Worm (Caenorhabditis elegans) whole organism, L3 larva: ENCODE data around the gene ins-32.
"Not testable (repeated sequence)": the region's sequence is repeated elsewhere in the genome, so short reads cannot be mapped to it uniquely, and the experiment has no call there.

Source experiments
- R02D3.7 ChIP-seq: fragments of 150-350 bp; optimal IDR thresholded peaks from 2 replicates; lab custom pipeline; 2014; ENCODE audit warnings: missing biosample characterization, missing genetic modification characterization
- ZK546.5 ChIP-seq: sonication (generic microtip); optimal IDR thresholded peaks from 2 replicates; lab custom pipeline; 2017; ENCODE audit warnings: missing biosample characterization, missing genetic modification characterization
- aly-2 ChIP-seq: fragments of 150-350 bp; optimal IDR thresholded peaks from 2 replicates; lab custom pipeline; 2014; ENCODE audit warnings: missing biosample characterization, missing genetic modification characterization
- ama-1 ChIP-seq: fragments of 150-350 bp; optimal IDR thresholded peaks from 2 replicates; lab custom pipeline; 2018
- ceh-16 ChIP-seq: sonication (generic microtip); optimal IDR thresholded peaks from 2 replicates; lab custom pipeline; 2017; ENCODE audit warnings: missing biosample characterization, missing genetic modification characterization
- ceh-28 ChIP-seq: fragments of 150-350 bp; optimal IDR thresholded peaks from 2 replicates; lab custom pipeline; 2014; ENCODE audit warnings: missing biosample characterization, missing genetic modification reagents, missing genetic modification characterization
- ceh-82 ChIP-seq: fragments of 150-350 bp; optimal IDR thresholded peaks from 2 replicates; lab custom pipeline; 2014; ENCODE audit warnings: missing biosample characterization, missing genetic modification characterization
- daf-12 ChIP-seq: fragments of 150-350 bp; optimal IDR thresholded peaks from 2 replicates; lab custom pipeline; 2014; ENCODE audit warnings: missing biosample characterization, missing genetic modification reagents, missing genetic modification characterization
- egl-27 ChIP-seq: sonication (generic microtip); optimal IDR thresholded peaks from 4 replicates; lab custom pipeline; 2017; ENCODE audit warnings: missing biosample characterization, missing genetic modification reagents, missing genetic modification characterization
- elt-2 ChIP-seq: sonication (generic microtip); optimal IDR thresholded peaks from 2 replicates; lab custom pipeline; 2016; ENCODE audit warnings: missing genetic modification reagents, mild to moderate bottlenecking, missing genetic modification characterization, missing compliant biosample characterization
- elt-3 ChIP-seq, 3 experiments: fragments of 150-350 bp in 1 of 3; sonication (generic microtip) in 2 of 3; optimal IDR thresholded peaks; 2 replicates in 2 of 3; 4 replicates in 1 of 3; lab custom pipeline; 2014 to 2017; ENCODE audit warnings: missing biosample characterization in 3 of 3, missing genetic modification characterization in 3 of 3
- fkh-10 ChIP-seq: sonication (generic microtip); optimal IDR thresholded peaks from 2 replicates; lab custom pipeline; 2017; ENCODE audit warnings: missing biosample characterization, missing genetic modification reagents, missing genetic modification characterization
- fkh-2 ChIP-seq: fragments of 150-350 bp; optimal IDR thresholded peaks from 2 replicates; lab custom pipeline; 2014; ENCODE audit warnings: missing biosample characterization, missing genetic modification reagents, missing genetic modification characterization
- fos-1 ChIP-seq: fragments of 150-350 bp; optimal IDR thresholded peaks from 2 replicates; lab custom pipeline; 2014; ENCODE audit warnings: missing biosample characterization, missing genetic modification characterization
- hmg-11 ChIP-seq: sonication (generic microtip); optimal IDR thresholded peaks from 2 replicates; lab custom pipeline; 2016; ENCODE audit warnings: missing genetic modification characterization, missing compliant biosample characterization
- jun-1 ChIP-seq: fragments of 150-350 bp; optimal IDR thresholded peaks from 2 replicates; lab custom pipeline; 2014; ENCODE audit warnings: missing biosample characterization, missing genetic modification reagents, missing genetic modification characterization
- lin-39 ChIP-seq: fragments of 150-350 bp; optimal IDR thresholded peaks from 2 replicates; lab custom pipeline; 2018; ENCODE audit warnings: missing biosample characterization, missing genetic modification reagents, missing genetic modification characterization
- lsy-12 ChIP-seq: sonication (generic microtip); optimal IDR thresholded peaks from 2 replicates; lab custom pipeline; 2016; ENCODE audit warnings: mild to moderate bottlenecking, missing genetic modification characterization, missing compliant biosample characterization
- mdl-1 ChIP-seq: fragments of 150-350 bp; optimal IDR thresholded peaks from 2 replicates; lab custom pipeline; 2014; ENCODE audit warnings: missing biosample characterization, missing genetic modification characterization
- mml-1 ChIP-seq: fragments of 150-350 bp; sonication (generic microtip); optimal IDR thresholded peaks from 3 replicates; lab custom pipeline; 2014; ENCODE audit warnings: missing biosample characterization, missing genetic modification characterization
- nfya-1 ChIP-seq: sonication (generic microtip); optimal IDR thresholded peaks from 2 replicates; lab custom pipeline; 2017; ENCODE audit warnings: missing genetic modification characterization, mild to moderate bottlenecking, missing compliant biosample characterization, antibody characterized with exemption, moderate library complexity; ENCODE audit not compliant: insufficient read depth
- nhr-11 ChIP-seq: fragments of 150-350 bp; optimal IDR thresholded peaks from 2 replicates; lab custom pipeline; 2014; ENCODE audit warnings: missing biosample characterization, missing genetic modification characterization
- nhr-12 ChIP-seq: fragments of 150-350 bp; optimal IDR thresholded peaks from 2 replicates; lab custom pipeline; 2014; ENCODE audit warnings: missing biosample characterization, missing genetic modification characterization
- nhr-237 ChIP-seq: fragments of 150-350 bp; optimal IDR thresholded peaks from 2 replicates; lab custom pipeline; 2014; ENCODE audit warnings: missing biosample characterization, missing genetic modification characterization
- nhr-25 ChIP-seq: sonication (generic microtip); optimal IDR thresholded peaks from 2 replicates; lab custom pipeline; 2017; ENCODE audit warnings: missing biosample characterization, missing genetic modification characterization
- nhr-28 ChIP-seq: fragments of 150-350 bp; optimal IDR thresholded peaks from 2 replicates; lab custom pipeline; 2014; ENCODE audit warnings: missing biosample characterization, missing genetic modification characterization
- nhr-43 ChIP-seq: sonication (generic microtip); optimal IDR thresholded peaks from 2 replicates; lab custom pipeline; 2016; ENCODE audit warnings: mild to moderate bottlenecking, missing genetic modification characterization, missing compliant biosample characterization; ENCODE audit not compliant: poor library complexity, severe bottlenecking
- nhr-67 ChIP-seq: fragments of 150-350 bp; optimal IDR thresholded peaks from 2 replicates; lab custom pipeline; 2014; ENCODE audit warnings: missing biosample characterization, missing genetic modification characterization
- nhr-76 ChIP-seq: fragments of 150-350 bp; sonication (generic microtip); optimal IDR thresholded peaks from 5 replicates; lab custom pipeline; 2014; ENCODE audit warnings: missing biosample characterization, missing genetic modification characterization
- nhr-77 ChIP-seq: fragments of 150-350 bp; optimal IDR thresholded peaks from 2 replicates; lab custom pipeline; 2014; ENCODE audit warnings: missing biosample characterization, missing genetic modification characterization
- pqm-1 ChIP-seq: fragments of 150-350 bp; optimal IDR thresholded peaks from 2 replicates; lab custom pipeline; 2017; ENCODE audit warnings: missing biosample characterization, missing genetic modification characterization, inconsistent platforms
- sea-2 ChIP-seq: fragments of 150-350 bp; sonication (generic microtip); optimal IDR thresholded peaks from 4 replicates; lab custom pipeline; 2014; ENCODE audit warnings: missing biosample characterization, missing genetic modification reagents, missing genetic modification characterization
- snpc-4 ChIP-seq: fragments of 150-350 bp; optimal IDR thresholded peaks from 2 replicates; lab custom pipeline; 2014; ENCODE audit warnings: missing biosample characterization, missing genetic modification characterization
- tbx-2 ChIP-seq: sonication (generic microtip); optimal IDR thresholded peaks from 2 replicates; lab custom pipeline; 2016; ENCODE audit warnings: mild to moderate bottlenecking, missing genetic modification characterization, missing compliant biosample characterization
- unc-39 ChIP-seq: sonication (generic microtip); optimal IDR thresholded peaks from 4 replicates; lab custom pipeline; 2017; ENCODE audit warnings: missing biosample characterization, missing genetic modification characterization
- unc-62 ChIP-seq: fragments of 150-350 bp; sonication (generic microtip); optimal IDR thresholded peaks from 4 replicates; lab custom pipeline; 2014; ENCODE audit warnings: missing biosample characterization, missing genetic modification reagents, missing genetic modification characterization
- zag-1 ChIP-seq: fragments of 150-350 bp; optimal IDR thresholded peaks from 2 replicates; lab custom pipeline; 2014; ENCODE audit warnings: missing biosample characterization, missing genetic modification characterization
- ztf-11 ChIP-seq: fragments of 150-350 bp; optimal IDR thresholded peaks from 2 replicates; lab custom pipeline; 2014; ENCODE audit warnings: missing biosample characterization, missing genetic modification characterization

ins-32 gene

DNA sequence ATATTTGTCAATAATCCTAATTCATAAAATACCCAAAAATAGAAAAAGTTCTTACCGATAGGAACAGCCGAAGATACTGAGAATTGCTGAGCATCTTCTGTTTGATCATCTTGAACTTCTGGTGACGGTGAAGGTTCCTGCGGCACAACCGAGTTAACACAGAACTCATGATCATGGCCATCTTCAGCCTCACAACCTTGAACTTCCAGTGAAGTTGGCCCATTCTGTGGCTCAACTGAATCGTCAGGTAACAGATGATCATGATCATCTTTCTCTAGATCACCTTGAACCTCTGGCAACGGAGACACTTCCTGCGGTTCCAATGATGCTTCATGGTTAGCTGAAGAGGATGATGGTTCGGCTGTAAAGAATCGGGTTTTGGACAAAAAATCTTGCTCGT lies 31.5 kb downstream of the ins-32 start:
- TF ChIP-seq nhr-28 (no peak), hmg-11 (no peak), ZK546.5 (no peak), nfya-1 (tag; lab: Kevin White, UChicago) (no peak), ztf-11 (tag; lab: Kevin White, UChicago) (no peak), unc-39 (tag; lab: Kevin White, UChicago) (no peak), unc-62 (GFP tag; lab: Kevin White, UChicago) (no peak), daf-12 (tag; lab: Kevin White, UChicago) (no peak), pqm-1 (no peak), nhr-43 (tag; lab: Kevin White, UChicago) (no peak), nhr-76 (tag; lab: Kevin White, UChicago) (no peak), ceh-16 (tag; lab: Kevin White, UChicago) (no peak), sea-2 (GFP tag; lab: Kevin White, UChicago) (no peak), mdl-1 (tag; lab: Kevin White, UChicago) (no peak), zag-1 (tag; lab: Kevin White, UChicago) (no peak), R02D3.7 (no peak), jun-1 (tag; lab: Kevin White, UChicago) (no peak), elt-2 (tag; lab: Kevin White, UChicago) (no peak), nhr-237 (tag; lab: Kevin White, UChicago) (no peak)
- TF ChIP-seq, all 47 proteins: peak for 0

DNA sequence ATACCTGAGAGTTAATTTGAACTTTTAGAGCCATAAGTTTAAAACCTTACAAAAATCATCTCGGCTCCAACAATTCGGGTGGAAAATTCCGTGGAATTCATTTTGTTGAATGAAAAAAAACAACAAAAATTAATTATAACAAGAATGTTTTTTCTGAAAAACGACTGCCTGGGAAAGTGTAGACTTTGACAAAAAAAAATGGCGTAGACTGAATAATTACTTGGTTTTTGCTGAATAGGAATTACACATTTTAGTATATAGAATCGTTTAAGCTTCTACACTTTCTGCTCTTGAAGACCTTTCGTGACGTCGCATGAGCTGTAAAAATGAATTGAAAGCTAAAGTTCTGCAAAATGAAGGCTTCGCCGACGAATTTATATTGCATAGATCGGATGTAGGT lies 38.6 kb downstream of the ins-32 start, which contains the start of gene srx-112:
Gene srx-112 (minus strand): TSS at position 101 of the 400 bp plus-strand sequence.
- TF ChIP-seq nhr-77 (no peak), ceh-82 (tag; lab: Kevin White, UChicago) (no peak), ama-1 (lab: Kevin White, UChicago) (no peak), nhr-12 (tag; lab: Kevin White, UChicago) (no peak), snpc-4 (tag; lab: Kevin White, UChicago) (no peak), fkh-2 (tag; lab: Kevin White, UChicago) (no peak), unc-62 (GFP tag; lab: Kevin White, UChicago) (no peak), ceh-28 (tag; lab: Kevin White, UChicago) (no peak)

ce11 chrII:3761599-3761998 lies 41.5 kb downstream of the ins-32 start, which contains the start of gene T24E12.6:
T24E12.6 (minus strand) TSS chrII:3761699.
- not testable (repeated sequence) for TF ChIP-seq ceh-28, nhr-67, unc-39 (tag; lab: Kevin White, UChicago)

DNA sequence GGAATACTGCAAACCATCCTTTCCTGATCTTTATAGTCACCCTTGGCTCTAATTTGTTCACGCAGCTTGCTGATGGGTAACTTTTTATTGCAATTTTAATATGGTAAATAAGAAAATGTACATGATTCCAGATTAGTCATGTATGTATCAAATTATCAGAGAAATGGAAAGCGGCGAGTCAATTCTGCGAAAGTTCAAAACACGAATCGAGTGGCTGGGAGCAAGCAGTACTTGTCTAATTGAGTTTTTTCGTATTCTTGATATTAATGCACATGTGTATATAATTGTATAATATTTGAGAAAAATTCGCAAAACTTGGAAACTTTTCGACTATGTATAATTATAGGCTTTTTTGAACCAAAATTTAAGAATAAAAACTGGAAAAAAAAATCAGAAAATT lies 44.1 kb downstream of the ins-32 start, which contains the start of gene T24E12.12:
Gene T24E12.12 (plus strand): TSS at position 281 of the 400 bp plus-strand sequence.
- no peak for TF ChIP-seq nhr-28
- no peak for TF ChIP-seq unc-62 (GFP tag; lab: Kevin White, UChicago)
- no peak for TF ChIP-seq ZK546.5
- no peak for TF ChIP-seq pqm-1
- TF ChIP-seq fos-1 (tag; lab: Kevin White, UChicago), result no peak
- TF ChIP-seq nhr-43 (tag; lab: Kevin White, UChicago), result no peak
- TF ChIP-seq lsy-12, result no peak
- TF ChIP-seq ceh-28 (tag; lab: Kevin White, UChicago), result no peak
- TF ChIP-seq aly-2 (tag; lab: Kevin White, UChicago), result no peak
- no peak for TF ChIP-seq egl-27 (tag; lab: Kevin White, UChicago)
- no peak for TF ChIP-seq nfya-1 (tag; lab: Kevin White, UChicago)
- no peak for TF ChIP-seq unc-39 (tag; lab: Kevin White, UChicago)

DNA sequence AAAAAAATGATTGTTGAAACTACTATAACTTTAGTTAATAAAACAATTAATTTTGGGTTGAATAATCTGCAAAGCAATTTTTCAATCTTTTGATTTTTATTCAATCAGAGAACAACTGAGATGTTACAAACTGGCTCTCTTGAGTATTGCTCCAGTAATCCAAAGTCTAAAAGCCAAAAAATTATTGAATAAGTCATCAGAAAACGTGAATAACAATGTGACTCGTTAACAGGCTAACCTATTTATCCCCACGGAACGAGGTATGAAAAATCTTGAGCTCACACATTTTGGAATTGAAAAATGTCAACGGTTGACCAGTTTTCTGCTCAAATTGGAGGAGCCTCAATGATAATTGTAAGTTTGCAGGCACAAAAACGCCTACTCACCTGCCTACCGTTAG lies 45.6 kb downstream of the ins-32 start, which contains the start of gene srx-111:
Gene srx-111 (plus strand): TSS at position 301 of the 400 bp plus-strand sequence.
- TF ChIP-seq snpc-4 (tag; lab: Kevin White, UChicago) (no peak), lsy-12 (no peak), mml-1 (tag; lab: Kevin White, UChicago) (no peak), ceh-28 (tag; lab: Kevin White, UChicago) (no peak), nhr-11 (tag; lab: Kevin White, UChicago) (no peak), tbx-2 (tag; lab: Kevin White, UChicago) (no peak), lin-39 (tag; lab: Kevin White, UChicago) (no peak), daf-12 (tag; lab: Kevin White, UChicago) (no peak), elt-3 (tag; optimal IDR thresholded peaks at IDR 0.05; lab: Kevin White, UChicago) (no peak), ceh-82 (tag; lab: Kevin White, UChicago) (no peak), fkh-10 (GFP tag; lab: Kevin White, UChicago) (no peak), nhr-25 (tag; lab: Kevin White, UChicago) (no peak), unc-39 (tag; lab: Kevin White, UChicago) (no peak), fkh-2 (tag; lab: Kevin White, UChicago) (no peak), nhr-43 (tag; lab: Kevin White, UChicago) (no peak), ZK546.5 (no peak)
- TF ChIP-seq, all 47 proteins: peak for 0
